Fruit fly (Drosophila melanogaster) whole organism, embryonic: ENCODE data around the gene cass.
A peak's percentile ranks its signal among the peaks of the same experiment; 100 is the strongest.

ENCODE experiments used
- Atf6 ChIP-seq: fragments of 200-800 bp; sonication (Bioruptor generic); IDR thresholded peaks from 2 replicates; pipeline ENCODE4 v1.3.6; 2022; ENCODE audit warnings: missing biosample characterization, missing genetic modification characterization
- BtbVII ChIP-seq: fragments of 200-800 bp; sonication (Bioruptor generic); optimal IDR thresholded peaks from 3 replicates; lab custom pipeline; 2017; ENCODE audit warnings: missing biosample characterization, mild to moderate bottlenecking, missing genetic modification characterization
- CG10274 ChIP-seq: fragments of 200-800 bp; sonication (Bioruptor generic); optimal IDR thresholded peaks from 3 replicates; lab custom pipeline; 2017; ENCODE audit warnings: missing biosample characterization, mild to moderate bottlenecking, missing genetic modification characterization
- CG10431 ChIP-seq: fragments of 200-800 bp; sonication (Bioruptor generic); optimal IDR thresholded peaks from 3 replicates; lab custom pipeline; 2018; ENCODE audit warnings: missing biosample characterization, mild to moderate bottlenecking, missing genetic modification characterization
- CG12769 ChIP-seq: fragments of 200-800 bp; sonication (Bioruptor generic); optimal IDR thresholded peaks from 2 replicates; lab custom pipeline; 2019; ENCODE audit warnings: missing biosample characterization, mild to moderate bottlenecking, missing genetic modification characterization, moderate library complexity
- CG13624 ChIP-seq: fragments of 200-800 bp; sonication (Bioruptor generic); optimal IDR thresholded peaks from 2 replicates; lab custom pipeline; 2016; ENCODE audit warnings: missing biosample characterization, missing genetic modification characterization
- CG2202 ChIP-seq: fragments of 200-800 bp; sonication (Bioruptor generic); optimal IDR thresholded peaks from 2 replicates; lab custom pipeline; 2018; ENCODE audit warnings: missing biosample characterization, mild to moderate bottlenecking, missing genetic modification characterization
- CG31365 ChIP-seq: fragments of 200-800 bp; sonication (Bioruptor generic); optimal IDR thresholded peaks from 2 replicates; lab custom pipeline; 2018; ENCODE audit warnings: missing biosample characterization, mild to moderate bottlenecking, missing genetic modification characterization
- CG32532 ChIP-seq: fragments of 200-800 bp; sonication (Bioruptor generic); IDR thresholded peaks from 2 replicates; pipeline ENCODE4 v1.3.6; 2022; ENCODE audit warnings: missing biosample characterization, missing genetic modification characterization
- CG5245 ChIP-seq: fragments of 200-800 bp; sonication (Bioruptor generic); optimal IDR thresholded peaks from 3 replicates; lab custom pipeline; 2016; ENCODE audit warnings: missing biosample characterization, missing genetic modification characterization
- CG7357 ChIP-seq: fragments of 200-800 bp; sonication (Bioruptor generic); IDR thresholded peaks from 3 replicates; pipeline ENCODE4 v1.3.6; 2022; ENCODE audit warnings: missing biosample characterization, missing genetic modification characterization
- CG7556 ChIP-seq: fragments of 200-800 bp; sonication (Bioruptor generic); optimal IDR thresholded peaks from 2 replicates; lab custom pipeline; 2017; ENCODE audit warnings: missing biosample characterization, mild to moderate bottlenecking, missing genetic modification characterization
- CG7839 ChIP-seq: fragments of 200-800 bp; sonication (Bioruptor generic); optimal IDR thresholded peaks from 3 replicates; lab custom pipeline; 2018; ENCODE audit warnings: missing biosample characterization, mild to moderate bottlenecking, missing genetic modification characterization, moderate library complexity
- CG7987 ChIP-seq: fragments of 200-800 bp; sonication (Bioruptor generic); optimal IDR thresholded peaks from 2 replicates; lab custom pipeline; 2018; ENCODE audit warnings: missing biosample characterization, mild to moderate bottlenecking, missing genetic modification characterization, moderate library complexity
- CG8089 ChIP-seq: fragments of 200-800 bp; sonication (Bioruptor generic); optimal IDR thresholded peaks from 3 replicates; lab custom pipeline; 2016; ENCODE audit warnings: missing biosample characterization, missing genetic modification characterization
- CG8290 ChIP-seq, 3 experiments: fragments of 200-800 bp; sonication (Bioruptor generic); optimal IDR thresholded peaks; 2 replicates each; lab custom pipeline; 2016 to 2019; ENCODE audit warnings: missing biosample characterization in 3 of 3, missing genetic modification characterization in 3 of 3, mild to moderate bottlenecking in 2 of 3, moderate library complexity in 1 of 3
- CG8478 ChIP-seq: fragments of >200 bp; optimal IDR thresholded peaks from 2 replicates; lab custom pipeline; 2018
- CG9932 ChIP-seq: fragments of 200-800 bp; sonication (Bioruptor generic); IDR thresholded peaks from 2 replicates; pipeline ENCODE4 v1.3.6; 2022; ENCODE audit warnings: missing biosample characterization, missing genetic modification characterization
- Drgx ChIP-seq: fragments of 200-800 bp; sonication (Bioruptor generic); IDR thresholded peaks from 2 replicates; pipeline ENCODE4 v1.3.6; 2022; ENCODE audit warnings: missing biosample characterization, missing genetic modification characterization
- Gsc ChIP-seq: fragments of 200-800 bp; sonication (Bioruptor generic); IDR thresholded peaks from 2 replicates; pipeline ENCODE4 v1.3.6; 2022; ENCODE audit warnings: missing biosample characterization, missing genetic modification characterization
- H15 ChIP-seq: fragments of 200-800 bp; sonication (Bioruptor generic); IDR thresholded peaks from 3 replicates; pipeline ENCODE4 v1.3.6; 2022; ENCODE audit warnings: missing biosample characterization, missing genetic modification characterization
- HLH3B ChIP-seq: fragments of 200-800 bp; sonication (Bioruptor generic); IDR thresholded peaks from 2 replicates; pipeline ENCODE4 v1.3.6; 2022; ENCODE audit warnings: missing biosample characterization, missing genetic modification characterization
- HLH54F ChIP-seq: fragments of 200-800 bp; sonication (Bioruptor generic); optimal IDR thresholded peaks from 3 replicates; lab custom pipeline; 2016; ENCODE audit warnings: missing biosample characterization, missing genetic modification characterization
- Lhr ChIP-seq: fragments of 200-800 bp; sonication (Bioruptor generic); optimal IDR thresholded peaks from 3 replicates; lab custom pipeline; 2017; ENCODE audit warnings: mild to moderate bottlenecking, missing biosample characterization, missing genetic modification reagents, missing genetic modification characterization
- Meics ChIP-seq: fragments of 200-800 bp; sonication (Bioruptor generic); optimal IDR thresholded peaks from 2 replicates; lab custom pipeline; 2017; ENCODE audit warnings: missing biosample characterization, mild to moderate bottlenecking, missing genetic modification characterization
- Myb ChIP-seq: fragments of 200-800 bp; sonication (Bioruptor generic); optimal IDR thresholded peaks from 2 replicates; lab custom pipeline; 2016; ENCODE audit warnings: missing biosample characterization, missing genetic modification characterization
- Tbp ChIP-seq: fragments of >200 bp; optimal IDR thresholded peaks from 2 replicates; lab custom pipeline; 2018; ENCODE audit warnings: missing biosample characterization, missing genetic modification characterization
- ab ChIP-seq: fragments of 200-800 bp; sonication (Bioruptor generic); optimal IDR thresholded peaks from 2 replicates; lab custom pipeline; 2016; ENCODE audit warnings: missing biosample characterization, missing genetic modification characterization
- bsh ChIP-seq, 2 experiments: fragments of 200-800 bp; sonication (Bioruptor generic); optimal IDR thresholded peaks; 2 replicates each; lab custom pipeline; 2017 to 2018; ENCODE audit warnings: mild to moderate bottlenecking in 2 of 2, missing biosample characterization in 2 of 2, missing genetic modification characterization in 2 of 2, moderate library complexity in 1 of 2
- chm ChIP-seq: fragments of 200-800 bp; sonication (Bioruptor generic); IDR thresholded peaks from 2 replicates; pipeline ENCODE4 v1.3.6; 2022; ENCODE audit warnings: missing biosample characterization, missing genetic modification characterization
- crc ChIP-seq: fragments of 200-800 bp; sonication (Bioruptor generic); optimal IDR thresholded peaks from 2 replicates; lab custom pipeline; 2016; ENCODE audit warnings: missing biosample characterization, missing genetic modification characterization
- dysf ChIP-seq: fragments of 200-800 bp; sonication (Bioruptor generic); IDR thresholded peaks from 3 replicates; pipeline ENCODE4 v1.3.6; 2022; ENCODE audit warnings: missing biosample characterization, missing genetic modification characterization
- grau ChIP-seq: fragments of 200-800 bp; optimal IDR thresholded peaks from 3 replicates; lab custom pipeline; 2019; ENCODE audit warnings: missing biosample characterization, mild to moderate bottlenecking, missing genetic modification characterization, moderate library complexity
- gsb ChIP-seq: fragments of 200-800 bp; sonication (Bioruptor generic); IDR thresholded peaks from 2 replicates; pipeline ENCODE4 v1.3.6; 2022; ENCODE audit warnings: missing biosample characterization, missing genetic modification characterization
- her ChIP-seq: fragments of 200-800 bp; sonication (Bioruptor generic); optimal IDR thresholded peaks from 2 replicates; lab custom pipeline; 2016; ENCODE audit warnings: missing biosample characterization, missing genetic modification characterization
- ind ChIP-seq: fragments of 200-800 bp; sonication (Bioruptor generic); optimal IDR thresholded peaks from 3 replicates; lab custom pipeline; 2016; ENCODE audit warnings: missing biosample characterization, missing genetic modification characterization
- jigr1 ChIP-seq: fragments of 200-800 bp; sonication (Bioruptor generic); IDR thresholded peaks from 3 replicates; pipeline ENCODE4 v1.3.6; 2022; ENCODE audit warnings: missing biosample characterization, missing genetic modification characterization
- lilli ChIP-seq: fragments of 200-800 bp; sonication (Bioruptor generic); optimal IDR thresholded peaks from 3 replicates; lab custom pipeline; 2016; ENCODE audit warnings: missing biosample characterization, missing genetic modification characterization
- lov ChIP-seq, 2 experiments: fragments of 200-800 bp in 1 of 2; fragments of >200 bp in 1 of 2; sonication (Bioruptor generic) in 1 of 2; IDR thresholded peaks in 1 of 2; optimal IDR thresholded peaks in 1 of 2; 2 replicates in 1 of 2; 3 replicates in 1 of 2; pipeline versions ENCODE4 v1.3.6 to Lab custom; 2017 to 2022; ENCODE audit warnings: missing biosample characterization in 1 of 2, missing genetic modification characterization in 1 of 2
- nmo ChIP-seq: fragments of 200-800 bp; sonication (Bioruptor generic); optimal IDR thresholded peaks from 2 replicates; lab custom pipeline; 2018; ENCODE audit warnings: missing biosample characterization, mild to moderate bottlenecking, missing genetic modification characterization, moderate library complexity
- org-1 ChIP-seq: fragments of 200-800 bp; sonication (Bioruptor generic); optimal IDR thresholded peaks from 2 replicates; lab custom pipeline; 2017; ENCODE audit warnings: missing biosample characterization, missing genetic modification characterization
- pan ChIP-seq, 4 experiments: fragments of >200 bp in 3 of 4; fragments of 200-800 bp in 1 of 4; sonication (Bioruptor generic) in 1 of 4; optimal IDR thresholded peaks in 3 of 4; IDR thresholded peaks in 1 of 4; 2 replicates each; pipeline versions ENCODE4 v1.3.6 to Lab custom; 2017 to 2022; ENCODE audit warnings: missing biosample characterization in 2 of 4, missing genetic modification characterization in 2 of 4, mixed read lengths in 1 of 4
- pzg ChIP-seq: fragments of 200-800 bp; sonication (Bioruptor generic); optimal IDR thresholded peaks from 3 replicates; lab custom pipeline; 2018; ENCODE audit warnings: missing biosample characterization, mild to moderate bottlenecking, missing genetic modification characterization, moderate library complexity
- repo ChIP-seq: fragments of 200-800 bp; sonication (Bioruptor generic); optimal IDR thresholded peaks from 2 replicates; lab custom pipeline; 2016; ENCODE audit warnings: missing biosample characterization, missing genetic modification characterization
- sc ChIP-seq, 3 experiments: fragments of >200 bp in 2 of 3; fragments of 200-800 bp in 1 of 3; sonication (Bioruptor generic) in 1 of 3; optimal IDR thresholded peaks; 2 replicates in 2 of 3; 3 replicates in 1 of 3; lab custom pipeline; 2017; ENCODE audit warnings: mild to moderate bottlenecking in 1 of 3, missing biosample characterization in 1 of 3, missing genetic modification characterization in 1 of 3, missing genetic modification reagents in 1 of 3
- tio ChIP-seq: fragments of 200-800 bp; sonication (Bioruptor generic); optimal IDR thresholded peaks from 2 replicates; lab custom pipeline; 2017; ENCODE audit warnings: missing biosample characterization, missing genetic modification characterization, inconsistent platforms

Gene cass

DNA sequence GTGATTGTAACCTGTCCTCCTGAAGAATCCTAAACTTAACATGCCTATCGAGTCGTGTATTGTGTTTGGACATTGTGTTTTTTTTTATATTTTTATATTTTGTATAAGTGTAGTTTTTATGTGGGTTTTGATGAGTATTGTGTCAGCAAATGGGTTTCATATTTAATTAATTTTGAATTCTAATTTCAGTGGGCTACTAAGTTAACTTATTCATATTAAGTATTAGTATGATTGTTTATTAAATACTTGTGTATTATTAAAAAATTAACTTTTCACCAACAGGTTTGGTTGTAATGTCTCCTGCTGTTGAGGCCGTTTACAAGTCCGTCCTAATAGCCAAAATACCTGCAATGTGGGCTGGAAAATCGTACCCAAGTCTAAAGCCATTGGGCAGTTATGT, 46.8 kb upstream of the cass start, which contains the start of gene CG15143 (continued):
- no peak for TF ChIP-seq pan (optimal IDR thresholded peaks at IDR 0.05; lab: Kevin White, UChicago)
- TF ChIP-seq pan (GFP tag; optimal IDR thresholded peaks at IDR 0.05 in 1 of 2, IDR thresholded peaks at IDR 0.05 in 1 of 2): no peak

DNA sequence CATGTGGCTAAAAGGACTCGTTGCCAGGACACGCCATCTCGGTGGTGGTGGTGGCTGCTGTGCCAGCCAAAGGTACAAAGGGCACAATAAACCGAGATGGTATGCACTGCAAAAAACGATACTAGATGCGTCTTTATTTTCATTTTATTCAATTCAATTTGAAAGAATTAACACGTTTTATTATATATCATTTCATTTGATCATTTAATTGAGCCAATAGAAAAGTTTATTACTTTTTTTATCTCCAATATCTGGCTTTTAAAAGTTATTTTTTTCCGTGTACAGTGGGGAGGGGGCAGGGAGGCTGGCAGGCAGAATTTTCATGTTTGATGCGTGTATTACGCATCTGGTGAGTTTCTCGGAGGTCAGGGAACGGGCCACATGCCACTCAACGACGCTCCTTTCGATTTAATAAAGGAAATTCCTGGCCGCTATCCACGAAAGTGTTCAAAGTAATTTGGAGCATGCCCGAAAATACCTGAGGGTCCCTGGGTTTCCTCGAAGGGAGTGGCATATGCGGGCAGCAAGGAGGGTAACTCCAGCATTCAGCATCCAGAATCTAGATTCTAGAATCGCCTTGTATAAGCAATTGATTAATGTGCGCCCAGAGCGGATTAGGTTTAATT, 36.5 kb upstream of the cass start:
- TF ChIP-seq CG9932 (peak; percentile 69), HLH54F (peak; percentile 67), H15 (GFP tag; lab: Robert Waterston, UW) (peak; percentile 82), nmo (GFP tag; lab: Kevin White, UChicago) (peak; percentile 92), Tbp (GFP tag; lab: Kevin White, UChicago) (no peak), Gsc (peak; percentile 69), jigr1 (GFP tag; lab: Robert Waterston, UW) (peak; percentile 64; the same call in 1 of the 3 replicates), chm (GFP tag; lab: Robert Waterston, UW) (peak; percentile 84), CG13624 (no peak), sc (optimal IDR thresholded peaks at IDR 0.05; lab: Kevin White, UChicago) (no peak), sc (GFP tag; optimal IDR thresholded peaks at IDR 0.05; lab: Kevin White, UChicago) (peak; percentile 77), org-1 (peak; percentile 85), grau (peak; percentile 89), bsh (GFP tag; optimal IDR thresholded peaks at IDR 0.05; lab: Kevin White, UChicago) (peak in 1 of 2 experiments; percentile 95), CG7556 (GFP tag; lab: Kevin White, UChicago) (peak; percentile 94), CG7839 (tag; lab: Kevin White, UChicago) (peak; percentile 93), Myb (GFP tag; lab: Kevin White, UChicago) (no peak), Atf6 (peak; percentile 80), CG8478 (lab: Kevin White, UChicago) (no peak), CG32532 (GFP tag; lab: Robert Waterston, UW) (peak; percentile 79), her (GFP tag; lab: Kevin White, UChicago) (no peak), Lhr (GFP tag; lab: Kevin White, UChicago) (peak; percentile 69), pzg (no peak), HLH3B (peak; percentile 83), gsb (GFP tag; lab: Robert Waterston, UW) (peak; percentile 59; the same call in 1 of the 2 replicates), BtbVII (GFP tag; lab: Kevin White, UChicago) (peak; percentile 77), CG8089 (GFP tag; lab: Kevin White, UChicago) (peak; percentile 58), tio (GFP tag; lab: Kevin White, UChicago) (peak; percentile 78), CG10274 (peak; percentile 56), CG7987 (GFP tag; lab: Kevin White, UChicago) (peak; percentile 46), CG12769 (tag; lab: Kevin White, UChicago) (no peak), Drgx (no peak), Meics (GFP tag; lab: Kevin White, UChicago) (peak; percentile 86), CG8290 (GFP tag; optimal IDR thresholded peaks at IDR 0.05; lab: Kevin White, UChicago) (no peak), CG8290 (tag; optimal IDR thresholded peaks at IDR 0.05; lab: Kevin White, UChicago) (peak in 1 of 2 experiments; percentile 28), lilli (peak; percentile 76), ind (peak; percentile 78), crc (GFP tag; lab: Kevin White, UChicago) (peak; percentile 12), CG2202 (tag; lab: Kevin White, UChicago) (peak; percentile 85), repo (GFP tag; lab: Kevin White, UChicago) (peak; percentile 60), ab (GFP tag; lab: Kevin White, UChicago) (peak; percentile 56), CG31365 (peak; percentile 44), CG7357 (GFP tag; lab: Robert Waterston, UW) (peak; percentile 80), CG5245 (GFP tag; lab: Kevin White, UChicago) (peak; percentile 80), dysf (GFP tag; lab: Robert Waterston, UW) (peak; percentile 87; the same call in 2 of the 3 replicates), CG10431 (GFP tag; lab: Kevin White, UChicago) (peak; percentile 82), lov (optimal IDR thresholded peaks at IDR 0.05; lab: Kevin White, UChicago) (no peak), lov (GFP tag; IDR thresholded peaks at IDR 0.05; lab: Robert Waterston, UW) (peak; percentile 85; the same call in 2 of the 3 replicates)
